Fruit fly (Drosophila melanogaster) whole organism, embryonic: Measurements from ENCODE around the gene ATPsynepsilonL.

ENCODE experiments used
- Ada2b ChIP-seq: fragments of 200-800 bp; sonication (Bioruptor generic); IDR thresholded peaks from 2 replicates; pipeline ENCODE4 v1.3.6; 2022; ENCODE audit warnings: missing biosample characterization, missing genetic modification characterization
- Bgb ChIP-seq: fragments of 200-800 bp; sonication (Bioruptor generic); IDR thresholded peaks from 2 replicates; pipeline ENCODE4 v1.3.6; 2022; ENCODE audit warnings: missing biosample characterization, missing genetic modification characterization; ENCODE audit not compliant: partially characterized antibody
- CG10147 ChIP-seq: fragments of 200-800 bp; sonication (Bioruptor generic); optimal IDR thresholded peaks from 2 replicates; lab custom pipeline; 2019; ENCODE audit warnings: missing biosample characterization, mild to moderate bottlenecking, missing genetic modification characterization, moderate library complexity
- CG10543 ChIP-seq: fragments of 200-800 bp; sonication (Bioruptor generic); optimal IDR thresholded peaks from 3 replicates; lab custom pipeline; 2017; ENCODE audit warnings: missing biosample characterization, mild to moderate bottlenecking, missing genetic modification characterization, moderate library complexity
- CG11696 ChIP-seq: fragments of 200-800 bp; sonication (Bioruptor generic); IDR thresholded peaks from 2 replicates; pipeline ENCODE4 v1.3.6; 2022; ENCODE audit warnings: missing biosample characterization, missing genetic modification characterization
- CG14014 ChIP-seq: fragments of 200-800 bp; sonication (Bioruptor generic); IDR thresholded peaks from 2 replicates; pipeline ENCODE4 v1.3.6; 2022; ENCODE audit warnings: missing biosample characterization, missing genetic modification characterization
- CG15269 ChIP-seq: fragments of 200-800 bp; sonication (Bioruptor generic); optimal IDR thresholded peaks from 2 replicates; lab custom pipeline; 2018; ENCODE audit warnings: missing biosample characterization, mild to moderate bottlenecking, missing genetic modification characterization, moderate library complexity
- CG1602 ChIP-seq: fragments of 200-800 bp; sonication (Bioruptor generic); optimal IDR thresholded peaks from 3 replicates; lab custom pipeline; 2016; ENCODE audit warnings: missing biosample characterization, missing genetic modification characterization
- CG34224 ChIP-seq: fragments of 200-800 bp; sonication (Bioruptor generic); IDR thresholded peaks from 3 replicates; pipeline ENCODE4 v1.3.6; 2022; ENCODE audit warnings: missing biosample characterization, missing genetic modification characterization; ENCODE audit not compliant: partially characterized antibody
- CG6272 ChIP-seq: fragments of 200-800 bp; sonication (Bioruptor generic); IDR thresholded peaks from 2 replicates; pipeline ENCODE4 v1.3.6; 2022; ENCODE audit warnings: missing biosample characterization, missing genetic modification characterization
- CG7372 ChIP-seq: fragments of 200-800 bp; sonication (Bioruptor generic); IDR thresholded peaks from 2 replicates; pipeline ENCODE4 v1.3.6; 2022; ENCODE audit warnings: missing biosample characterization, missing genetic modification characterization
- CG7556 ChIP-seq: fragments of 200-800 bp; sonication (Bioruptor generic); optimal IDR thresholded peaks from 2 replicates; lab custom pipeline; 2017; ENCODE audit warnings: missing biosample characterization, mild to moderate bottlenecking, missing genetic modification characterization
- CG8290 ChIP-seq, 3 experiments: fragments of 200-800 bp; sonication (Bioruptor generic); optimal IDR thresholded peaks; 2 replicates each; lab custom pipeline; 2016 to 2019; ENCODE audit warnings: missing biosample characterization in 3 of 3, missing genetic modification characterization in 3 of 3, mild to moderate bottlenecking in 2 of 3, moderate library complexity in 1 of 3
- Deaf1 ChIP-seq: fragments of 200-800 bp; optimal IDR thresholded peaks from 3 replicates; lab custom pipeline; 2019; ENCODE audit warnings: missing biosample characterization, mild to moderate bottlenecking, missing genetic modification characterization, moderate library complexity
- Dref ChIP-seq: fragments of 200-800 bp; sonication (Bioruptor generic); IDR thresholded peaks from 2 replicates; pipeline ENCODE4 v1.3.6; 2022; ENCODE audit warnings: missing biosample characterization, missing genetic modification characterization
- Ets97D ChIP-seq: fragments of 200-800 bp; sonication (Bioruptor generic); optimal IDR thresholded peaks from 3 replicates; lab custom pipeline; 2016; ENCODE audit warnings: missing biosample characterization, missing genetic modification characterization
- Optix ChIP-seq: fragments of 200-800 bp; sonication (Bioruptor generic); IDR thresholded peaks from 3 replicates; pipeline ENCODE4 v1.3.6; 2022; ENCODE audit warnings: missing biosample characterization, missing genetic modification characterization
- Pdp1 ChIP-seq, 2 experiments: fragments of 200-800 bp; sonication (Bioruptor generic); optimal IDR thresholded peaks; 3 replicates each; lab custom pipeline; 2016; ENCODE audit warnings: missing biosample characterization in 2 of 2, missing genetic modification characterization in 2 of 2, mild to moderate bottlenecking in 1 of 2, moderate library complexity in 1 of 2
- Sox102F ChIP-seq: fragments of 200-800 bp; sonication (Bioruptor generic); optimal IDR thresholded peaks from 2 replicates; lab custom pipeline; 2018; ENCODE audit warnings: missing biosample characterization, mild to moderate bottlenecking, missing genetic modification characterization, moderate library complexity
- Ssrp ChIP-seq: fragments of 200-800 bp; sonication (Bioruptor generic); optimal IDR thresholded peaks from 2 replicates; lab custom pipeline; 2018; ENCODE audit warnings: missing biosample characterization, mild to moderate bottlenecking, missing genetic modification characterization, moderate library complexity
- Trl ChIP-seq, 3 experiments: fragments of >200 bp in 2 of 3; fragments of 200-800 bp in 1 of 3; sonication (Bioruptor generic) in 1 of 3; optimal IDR thresholded peaks; 2 replicates in 1 of 3; 3 replicates in 2 of 3; lab custom pipeline; 2016 to 2017; ENCODE audit warnings: missing biosample characterization in 1 of 3, missing genetic modification characterization in 1 of 3
- Usf ChIP-seq: fragments of 200-800 bp; sonication (Bioruptor generic); optimal IDR thresholded peaks from 2 replicates; lab custom pipeline; 2017; ENCODE audit warnings: missing genotype, missing biosample characterization, missing genetic modification characterization
- Xrp1 ChIP-seq: fragments of 200-800 bp; sonication (Bioruptor generic); IDR thresholded peaks from 2 replicates; pipeline ENCODE4 v1.3.6; 2022; ENCODE audit warnings: missing biosample characterization, missing genetic modification characterization
- amos ChIP-seq: fragments of 200-800 bp; sonication (Bioruptor generic); IDR thresholded peaks from 2 replicates; pipeline ENCODE4 v1.3.6; 2022; ENCODE audit warnings: missing biosample characterization, missing genetic modification characterization; ENCODE audit not compliant: partially characterized antibody
- cg ChIP-seq: fragments of 200-800 bp; sonication (Bioruptor generic); optimal IDR thresholded peaks from 3 replicates; lab custom pipeline; 2019; ENCODE audit warnings: missing biosample characterization, mild to moderate bottlenecking, missing genetic modification characterization, moderate library complexity
- chinmo ChIP-seq: fragments of 200-800 bp; sonication (Bioruptor generic); IDR thresholded peaks from 4 replicates; pipeline ENCODE4 v1.3.6; 2022; ENCODE audit warnings: missing biosample characterization, missing genetic modification characterization; ENCODE audit not compliant: partially characterized antibody
- crol ChIP-seq: fragments of 200-800 bp; sonication (Bioruptor generic); IDR thresholded peaks from 2 replicates; pipeline ENCODE4 v1.3.6; 2022; ENCODE audit warnings: missing biosample characterization, missing genetic modification characterization
- danr ChIP-seq: fragments of 200-800 bp; sonication (Bioruptor generic); IDR thresholded peaks from 2 replicates; pipeline ENCODE4 v1.3.6; 2022; ENCODE audit warnings: missing biosample characterization, missing genetic modification characterization
- eve ChIP-seq, 2 experiments: fragments of >200 bp; optimal IDR thresholded peaks; 2 replicates each; lab custom pipeline; 2017; ENCODE audit warnings: missing biosample characterization in 2 of 2, missing genetic modification characterization in 2 of 2
- hth ChIP-seq: fragments of >200 bp; optimal IDR thresholded peaks from 2 replicates; lab custom pipeline; 2017; ENCODE audit warnings: inconsistent platforms
- insv ChIP-seq, 2 experiments: fragments of 200-800 bp; sonication (Bioruptor generic); optimal IDR thresholded peaks; 3 replicates each; lab custom pipeline; 2016 to 2018; ENCODE audit warnings: missing biosample characterization in 2 of 2, missing genetic modification characterization in 2 of 2
- kay ChIP-seq: fragments of 200-800 bp; sonication (Bioruptor generic); optimal IDR thresholded peaks from 2 replicates; lab custom pipeline; 2016; ENCODE audit warnings: missing biosample characterization, missing genetic modification characterization
- ken ChIP-seq: fragments of 200-800 bp; sonication (Bioruptor generic); IDR thresholded peaks from 3 replicates; pipeline ENCODE4 v1.3.6; 2022; ENCODE audit warnings: missing biosample characterization, missing genetic modification characterization
- nom ChIP-seq: fragments of 200-800 bp; sonication (Bioruptor generic); optimal IDR thresholded peaks from 2 replicates; lab custom pipeline; 2017; ENCODE audit warnings: missing biosample characterization, missing genetic modification characterization, mild to moderate bottlenecking, moderate library complexity, missing genetic modification reagents
- onecut ChIP-seq: fragments of 200-800 bp; sonication (Bioruptor generic); IDR thresholded peaks from 2 replicates; pipeline ENCODE4 v1.3.6; 2022; ENCODE audit warnings: missing biosample characterization, missing genetic modification characterization
- p53 ChIP-seq: fragments of 200-800 bp; sonication (Bioruptor generic); optimal IDR thresholded peaks from 2 replicates; lab custom pipeline; 2016; ENCODE audit warnings: missing biosample characterization, missing genetic modification characterization
- phol ChIP-seq: fragments of 200-800 bp; sonication (Bioruptor generic); optimal IDR thresholded peaks from 3 replicates; lab custom pipeline; 2018; ENCODE audit warnings: missing biosample characterization, mild to moderate bottlenecking, missing genetic modification characterization, moderate library complexity
- run ChIP-seq: fragments of 200-800 bp; sonication (Bioruptor generic); optimal IDR thresholded peaks from 3 replicates; lab custom pipeline; 2018; ENCODE audit warnings: missing biosample characterization, mild to moderate bottlenecking, missing genetic modification characterization
- slbo ChIP-seq: fragments of 200-800 bp; sonication (Bioruptor generic); IDR thresholded peaks from 2 replicates; pipeline ENCODE4 v1.3.6; 2022; ENCODE audit warnings: missing biosample characterization, missing genetic modification characterization
- sqz ChIP-seq: fragments of 200-800 bp; sonication (Bioruptor generic); optimal IDR thresholded peaks from 3 replicates; lab custom pipeline; 2018; ENCODE audit warnings: missing biosample characterization, mild to moderate bottlenecking, missing genetic modification characterization
- ssp ChIP-seq: fragments of 200-800 bp; sonication (Bioruptor generic); IDR thresholded peaks from 2 replicates; pipeline ENCODE4 v1.3.6; 2022; ENCODE audit warnings: missing biosample characterization, missing genetic modification characterization
- tll ChIP-seq, 2 experiments: fragments of 200-800 bp in 1 of 2; fragments of >200 bp in 1 of 2; sonication (Bioruptor generic) in 1 of 2; optimal IDR thresholded peaks; 2 replicates each; lab custom pipeline; 2017 to 2019; ENCODE audit warnings: missing biosample characterization in 2 of 2, missing genetic modification characterization in 2 of 2, mild to moderate bottlenecking in 1 of 2, moderate library complexity in 1 of 2
- twi ChIP-seq: fragments of 200-800 bp; optimal IDR thresholded peaks from 2 replicates; lab custom pipeline; 2019; ENCODE audit warnings: missing biosample characterization, mild to moderate bottlenecking, missing genetic modification characterization, moderate library complexity
- usp ChIP-seq: fragments of >200 bp; optimal IDR thresholded peaks from 2 replicates; lab custom pipeline; 2017; ENCODE audit warnings: missing biosample characterization, missing genetic modification characterization
- vvl ChIP-seq: fragments of 200-800 bp; sonication (Bioruptor generic); IDR thresholded peaks from 2 replicates; pipeline ENCODE4 v1.3.6; 2022; ENCODE audit warnings: missing biosample characterization, missing genetic modification characterization
- wek ChIP-seq: fragments of 200-800 bp; sonication (Bioruptor generic); optimal IDR thresholded peaks from 3 replicates; lab custom pipeline; 2018; ENCODE audit warnings: missing biosample characterization, mild to moderate bottlenecking, missing genetic modification characterization, moderate library complexity
- yki ChIP-seq: fragments of >200 bp; optimal IDR thresholded peaks from 3 replicates; lab custom pipeline; 2018

Gene ATPsynepsilonL

DNA sequence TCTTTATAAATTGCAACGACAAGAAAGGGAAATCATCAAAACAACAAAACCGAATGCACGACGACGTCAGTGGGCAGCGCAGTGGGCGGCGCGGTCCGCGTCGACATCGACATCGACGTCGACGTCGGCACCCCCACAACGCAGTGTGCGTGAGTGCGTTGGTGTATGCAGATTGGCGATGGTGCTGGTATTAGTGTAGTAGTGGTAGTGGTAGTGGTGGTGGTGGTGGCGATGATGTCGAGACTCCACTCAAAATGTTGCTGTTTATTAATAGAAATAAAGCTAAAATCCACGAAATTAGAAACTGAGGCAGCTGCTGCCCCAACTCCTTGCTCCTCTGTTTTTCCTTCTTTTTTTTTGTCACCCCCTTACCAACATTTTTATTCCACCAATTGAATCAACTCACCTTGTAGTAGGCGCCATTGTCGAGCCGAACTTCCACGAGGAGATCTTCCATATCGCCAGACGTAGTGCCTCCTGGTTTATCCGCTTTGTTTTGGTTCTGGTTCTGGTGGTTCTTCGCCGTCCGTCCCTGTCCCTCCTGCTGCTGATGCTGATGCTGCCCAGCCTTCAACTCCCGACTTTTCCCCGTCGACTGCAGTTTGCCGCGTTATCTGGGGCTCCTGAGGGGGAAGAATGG, 13.2 kb upstream of the ATPsynepsilonL start (continued):
- TF ChIP-seq ssp (GFP tag; lab: Robert Waterston, UW) (peak; percentile 50), cg (peak; percentile 91), slbo (no peak), eve (GFP tag; optimal IDR thresholded peaks at IDR 0.05; lab: Kevin White, UChicago) (no peak), Sox102F (no peak), crol (peak; percentile 51), hth (lab: Kevin White, UChicago) (no peak)

DNA sequence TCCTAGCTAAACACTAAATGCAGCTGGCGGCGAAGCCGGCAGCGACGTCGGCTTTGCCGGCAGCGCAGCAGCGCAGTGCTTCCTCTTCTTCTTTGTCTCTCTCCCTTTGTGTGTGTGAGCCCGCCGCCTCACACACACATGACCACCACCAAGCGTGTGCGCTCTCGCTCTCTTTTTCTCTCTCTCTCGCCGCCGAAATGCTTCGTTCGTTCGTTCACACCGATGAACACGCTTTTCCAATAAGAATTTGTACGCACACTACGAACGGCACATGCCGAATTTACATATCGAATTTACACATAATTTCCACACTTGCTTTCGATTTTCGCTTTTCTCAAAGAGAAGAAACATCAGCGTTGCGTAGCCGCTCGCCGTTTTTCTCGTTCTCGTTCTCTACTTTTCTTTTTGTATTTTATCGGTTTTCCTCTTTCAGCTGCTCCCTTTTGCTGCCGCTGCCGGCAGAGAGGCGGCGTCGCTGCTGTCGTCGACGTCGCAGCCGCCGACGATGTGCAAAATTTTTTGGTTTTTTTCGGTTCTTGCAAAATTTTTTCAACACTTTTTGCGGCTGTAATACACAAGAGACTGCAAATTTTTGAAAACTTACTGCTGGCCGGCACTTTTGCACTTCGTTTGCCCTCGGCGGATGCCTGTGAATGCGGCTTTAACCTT, 12.2 kb upstream of the ATPsynepsilonL start:
- TF ChIP-seq usp (no peak), CG8290 (GFP tag; optimal IDR thresholded peaks at IDR 0.05; lab: Kevin White, UChicago) (no peak), CG8290 (tag; optimal IDR thresholded peaks at IDR 0.05; lab: Kevin White, UChicago) (peak in 1 of 2 experiments; percentile 1), phol (tag; lab: Kevin White, UChicago) (no peak), twi (tag; lab: Kevin White, UChicago) (no peak), CG7372 (GFP tag; lab: Robert Waterston, UW) (no peak), CG10147 (GFP tag; lab: Kevin White, UChicago) (no peak), Optix (GFP tag; lab: Robert Waterston, UW) (no peak), CG15269 (tag; lab: Kevin White, UChicago) (peak; percentile 16), Dref (GFP tag; lab: Robert Waterston, UW) (no peak), Ada2b (GFP tag; lab: Robert Waterston, UW) (0 out of 2 replicates have a peak, but pooled peaks have one; percentile 5), p53 (GFP tag; lab: Kevin White, UChicago) (no peak), Trl (optimal IDR thresholded peaks at IDR 0.05; lab: Kevin White, UChicago) (peak; percentile 97 to 98), Trl (GFP tag; optimal IDR thresholded peaks at IDR 0.05; lab: Kevin White, UChicago) (peak; percentile 2), kay (GFP tag; lab: Kevin White, UChicago) (no peak), sqz (GFP tag; lab: Kevin White, UChicago) (peak; percentile 78), CG1602 (GFP tag; lab: Kevin White, UChicago) (no peak), danr (no peak), wek (GFP tag; lab: Kevin White, UChicago) (no peak), tll (GFP tag; optimal IDR thresholded peaks at IDR 0.05; lab: Kevin White, UChicago) (no peak), CG14014 (GFP tag; lab: Robert Waterston, UW) (0 out of 2 replicates have a peak, but pooled peaks have one; percentile 20), CG11696 (GFP tag; lab: Robert Waterston, UW) (no peak), Pdp1 (GFP tag; optimal IDR thresholded peaks at IDR 0.05; lab: Kevin White, UChicago) (peak in 1 of 2 experiments; percentile 43), amos (peak; percentile 19; the same call in 1 of the 2 replicates), Ssrp (tag; lab: Kevin White, UChicago) (no peak), chinmo (GFP tag; lab: Robert Waterston, UW) (peak; percentile 80; the same call in 1 of the 4 replicates), run (tag; lab: Kevin White, UChicago) (no peak), Deaf1 (tag; lab: Kevin White, UChicago) (peak; percentile 89), Ets97D (GFP tag; lab: Kevin White, UChicago) (no peak), insv (GFP tag; optimal IDR thresholded peaks at IDR 0.05; lab: Kevin White, UChicago) (peak; percentile 94 to 95), Usf (GFP tag; lab: Kevin White, UChicago) (no peak), CG6272 (GFP tag; lab: Robert Waterston, UW) (no peak), nom (peak; percentile 57), onecut (GFP tag; lab: Robert Waterston, UW) (peak; percentile 56; the same call in 1 of the 2 replicates), yki (lab: Kevin White, UChicago) (peak; percentile 92), ken (GFP tag; lab: Robert Waterston, UW) (no peak), Xrp1 (GFP tag; lab: Robert Waterston, UW) (0 out of 2 replicates have a peak, but pooled peaks have one; percentile 30), CG10543 (GFP tag; lab: Kevin White, UChicago) (peak; percentile 19), CG34224 (GFP tag; lab: Robert Waterston, UW) (peak; percentile 54; the same call in 1 of the 3 replicates), Bgb (GFP tag; lab: Robert Waterston, UW) (no peak), vvl (GFP tag; lab: Robert Waterston, UW) (peak; percentile 84), CG7556 (GFP tag; lab: Kevin White, UChicago) (peak; percentile 3)
